Fruit fly (Drosophila melanogaster) S2 (cell line): ENCODE measurements around the gene dcma.

Source experiments
- CG8478 ChIP-seq: fragments of >200 bp; optimal IDR thresholded peaks from 2 replicates; lab custom pipeline; 2018
- CTCF ChIP-seq, 2 experiments: fragments of >200 bp; optimal IDR thresholded peaks; 2 replicates each; lab custom pipeline; 2018

DNA sequence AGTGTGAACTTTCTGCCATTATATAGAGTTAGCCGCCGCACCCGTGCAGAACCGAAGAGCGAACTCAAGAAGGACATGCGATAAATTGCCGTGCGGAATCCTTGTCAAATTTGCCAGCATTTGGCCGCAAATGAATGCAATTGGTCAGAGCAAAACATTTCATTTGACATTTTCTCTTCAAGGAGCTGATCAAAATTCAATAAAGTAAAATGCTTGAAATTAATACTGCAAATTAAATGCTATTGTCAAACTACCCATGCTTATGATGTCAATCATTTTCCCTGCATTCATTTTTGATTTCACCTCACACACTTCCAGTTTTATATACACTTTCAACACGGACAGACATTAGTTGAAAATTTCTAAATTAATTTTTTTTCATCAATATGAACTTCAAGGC is 68.1 kb downstream of the dcma start, which contains the start of gene CG42523:
- no peak for TF ChIP-seq CTCF (optimal IDR thresholded peaks at IDR 0.05; lab: Kevin White, UChicago)
- no peak for TF ChIP-seq CG8478 (lab: Kevin White, UChicago)
